Worm (Caenorhabditis elegans) whole organism, L4/young adult: Measurements from ENCODE around the gene alh-6.
A peak's percentile ranks its signal among the peaks of the same experiment; 100 is the strongest.

Source experiments
- dao-5 ChIP-seq: sonication (generic microtip); optimal IDR thresholded peaks from 2 replicates; lab custom pipeline; 2016; ENCODE audit warnings: missing genotype, missing genetic modification characterization, moderate library complexity, missing compliant biosample characterization
- him-1 ChIP-seq: sonication (generic microtip); optimal IDR thresholded peaks from 2 replicates; lab custom pipeline; 2016; ENCODE audit warnings: missing genotype, missing genetic modification reagents, missing genetic modification characterization, missing compliant biosample characterization

- TF ChIP-seq him-1 (tag; lab: Kevin White, UChicago) (peak; percentile 35), dao-5 (no peak)
Measured at ce11 chrII:1344524-1345119, 34.7 kb upstream of the alh-6 start.
